Worm (Caenorhabditis elegans) whole organism, midembryonic: ENCODE measurements around the gene Y73B6BL.12.
A peak's percentile ranks its signal among the peaks of the same experiment; 100 is the strongest.

Experiments
- T22C8.4 ChIP-seq: fragments of 200-800 bp; sonication (Bioruptor generic); IDR thresholded peaks from 2 replicates; pipeline ENCODE4 v1.3.6; 2022; ENCODE audit warnings: missing genetic modification characterization, missing compliant biosample characterization
- flt-1 ChIP-seq: fragments of 200-800 bp; sonication (Bioruptor generic); IDR thresholded peaks from 2 replicates; pipeline ENCODE4 v1.3.6; 2022; ENCODE audit warnings: missing genetic modification characterization, missing compliant biosample characterization
- klf-2 ChIP-seq: fragments of 200-800 bp; sonication (Bioruptor generic); conservative IDR thresholded peaks from 2 replicates; pipeline ENCODE4 v1.3.6; 2022; ENCODE audit warnings: missing genetic modification reagents, missing genetic modification characterization, missing compliant biosample characterization
- ref-1 ChIP-seq: fragments of 200-800 bp; sonication (Bioruptor generic); conservative IDR thresholded peaks from 2 replicates; pipeline ENCODE4 v1.3.6; 2022; ENCODE audit warnings: missing genetic modification reagents, missing genetic modification characterization, missing compliant biosample characterization
- tab-1 ChIP-seq: fragments of 200-800 bp; sonication (Bioruptor generic); IDR thresholded peaks from 2 replicates; pipeline ENCODE4 v1.3.6; 2022; ENCODE audit warnings: missing genetic modification characterization, missing compliant biosample characterization
- ztf-23 ChIP-seq: fragments of 200-800 bp; sonication (Bioruptor generic); IDR thresholded peaks from 2 replicates; pipeline ENCODE4 v1.3.6; 2022; ENCODE audit warnings: missing genetic modification reagents, missing genetic modification characterization, missing compliant biosample characterization
- ztf-29 ChIP-seq: fragments of 200-800 bp; sonication (Bioruptor generic); IDR thresholded peaks from 2 replicates; pipeline ENCODE4 v1.3.6; 2022; ENCODE audit warnings: missing genetic modification reagents, missing genetic modification characterization, missing compliant biosample characterization

DNA sequence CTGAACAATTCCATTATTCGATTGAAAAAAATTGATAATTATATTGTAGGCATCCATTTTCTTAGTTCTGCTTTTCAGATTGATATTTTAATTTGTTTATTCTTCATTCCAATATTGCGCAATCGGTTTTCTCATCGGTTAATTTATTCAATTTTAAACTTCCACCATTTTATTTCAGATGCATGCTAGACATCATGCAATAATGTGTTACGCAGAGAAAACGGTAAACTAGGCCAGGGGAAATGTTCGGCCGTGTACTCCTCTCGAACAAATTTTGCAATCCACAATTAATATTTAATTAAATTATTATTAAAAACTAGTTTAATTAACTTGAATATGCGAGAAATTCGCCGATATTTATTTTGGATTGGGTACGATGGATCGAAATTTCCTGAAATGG is 4.4 kb upstream of the Y73B6BL.12 start, which contains the start of gene Y73B6BL.29:
- peak; percentile 38; the same call in 1 of the 2 replicates for TF ChIP-seq T22C8.4
- TF ChIP-seq ztf-29 (GFP tag; lab: Robert Waterston, UW): no peak
- peak; percentile 62; the same call in 1 of the 2 replicates for TF ChIP-seq flt-1 (GFP tag; lab: Robert Waterston, UW)
- no peak for TF ChIP-seq tab-1 (GFP tag; lab: Robert Waterston, UW)
- TF ChIP-seq ztf-23 (GFP tag; lab: Robert Waterston, UW): peak; percentile 67; the same call in 1 of the 2 replicates
- 0 out of 2 replicates have a peak, but pooled peaks have one; percentile 60 for TF ChIP-seq klf-2 (GFP tag; lab: Robert Waterston, UW)
- no peak for TF ChIP-seq ref-1
